Fruit fly (Drosophila melanogaster) whole organism, prepupa: ENCODE measurements around the gene CG9743.
A peak's percentile ranks its signal among the peaks of the same experiment; 100 is the strongest.

Source experiments
- CG16779 ChIP-seq: fragments of 200-800 bp; sonication (Bioruptor generic); optimal IDR thresholded peaks from 3 replicates; lab custom pipeline; 2017; ENCODE audit warnings: missing biosample characterization, mild to moderate bottlenecking, missing genetic modification characterization
- CG6792 ChIP-seq: fragments of 200-800 bp; sonication (Bioruptor generic); optimal IDR thresholded peaks from 3 replicates; lab custom pipeline; 2016; ENCODE audit warnings: missing biosample characterization, missing genetic modification characterization
- CG9139 ChIP-seq: fragments of 200-800 bp; sonication (Bioruptor generic); optimal IDR thresholded peaks from 3 replicates; lab custom pipeline; 2017; ENCODE audit warnings: missing biosample characterization, mild to moderate bottlenecking, missing genetic modification characterization
- Sox102F ChIP-seq: fragments of 200-800 bp; sonication (Bioruptor generic); optimal IDR thresholded peaks from 2 replicates; lab custom pipeline; 2016; ENCODE audit warnings: missing biosample characterization, mild to moderate bottlenecking, missing genetic modification characterization
- cyc ChIP-seq: fragments of 200-800 bp; sonication (Bioruptor generic); optimal IDR thresholded peaks from 3 replicates; lab custom pipeline; 2016; ENCODE audit warnings: missing biosample characterization, missing genetic modification characterization
- dsx ChIP-seq: fragments of 200-800 bp; optimal IDR thresholded peaks from 3 replicates; lab custom pipeline; 2019; ENCODE audit warnings: missing biosample characterization, mild to moderate bottlenecking, missing genetic modification characterization, moderate library complexity; ENCODE audit not compliant: poor library complexity, severe bottlenecking
- spab ChIP-seq: fragments of 200-800 bp; sonication (Bioruptor generic); optimal IDR thresholded peaks from 2 replicates; lab custom pipeline; 2017; ENCODE audit warnings: missing biosample characterization, mild to moderate bottlenecking, missing genetic modification characterization, missing genetic modification reagents
- svp ChIP-seq: fragments of 200-800 bp; sonication (Bioruptor generic); peaks from one replicate; lab custom pipeline; 2016; ENCODE audit warnings: missing biosample characterization, missing genetic modification characterization

DNA sequence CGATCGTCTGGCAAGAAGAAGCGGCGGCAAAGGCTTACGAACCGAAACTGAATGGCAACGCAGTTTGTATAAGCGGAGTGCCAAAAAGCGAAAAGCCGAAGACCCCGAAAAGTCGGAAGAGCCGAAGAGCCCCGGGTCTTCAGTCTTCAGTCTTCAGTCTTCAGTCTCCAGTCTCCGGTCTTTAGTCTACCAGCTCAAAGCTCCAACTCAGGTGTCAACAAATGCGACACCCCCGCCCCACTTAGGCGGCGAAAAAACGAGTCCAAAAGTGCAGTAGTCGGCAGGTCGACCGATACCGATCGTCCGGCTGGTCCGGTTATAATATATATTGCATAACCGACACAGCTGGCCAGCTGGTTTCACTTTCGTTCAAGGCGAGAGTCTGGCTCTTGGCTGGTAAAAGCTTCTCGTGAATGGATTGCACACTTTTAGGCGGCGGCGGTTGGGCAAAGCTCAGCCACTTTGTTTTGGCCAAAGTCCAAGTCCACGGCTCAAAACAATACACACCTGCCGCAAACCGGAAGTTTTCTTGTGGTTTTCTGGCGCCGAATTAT lies 40.5 kb upstream of the CG9743 start, which contains the start of gene CG9737:
- TF ChIP-seq CG9139, result peak; percentile 89
- peak; percentile 71 for TF ChIP-seq spab (GFP tag; lab: Kevin White, UChicago)
- TF ChIP-seq svp (GFP tag; lab: Kevin White, UChicago), result peak; percentile 84
- TF ChIP-seq cyc (GFP tag; lab: Kevin White, UChicago), result peak; percentile 27
- TF ChIP-seq Sox102F (GFP tag; lab: Kevin White, UChicago), result peak; percentile 72
- peak; percentile 63 for TF ChIP-seq dsx (GFP tag; lab: Kevin White, UChicago)
- TF ChIP-seq CG6792 (GFP tag; lab: Kevin White, UChicago), result no peak
- TF ChIP-seq CG16779 (tag; lab: Kevin White, UChicago), result peak; percentile 84
